Worm (Caenorhabditis elegans) whole organism, L4/young adult: ENCODE data around the gene skr-9.

Source experiments
- W03F9.2 ChIP-seq: fragments of 150-350 bp; optimal IDR thresholded peaks from 2 replicates; lab custom pipeline; 2014; ENCODE audit warnings: missing biosample characterization, missing genetic modification characterization
- him-1 ChIP-seq: sonication (generic microtip); optimal IDR thresholded peaks from 2 replicates; lab custom pipeline; 2016; ENCODE audit warnings: missing genotype, missing genetic modification reagents, missing genetic modification characterization, missing compliant biosample characterization

- TF ChIP-seq him-1 (tag; lab: Kevin White, UChicago), result no peak
- TF ChIP-seq W03F9.2, result no peak
These were observed 30.1 kb downstream of the skr-9 start for ce11 chrIV:17193491-17193890.
